Fruit fly (Drosophila melanogaster) whole organism, embryonic: ENCODE results near the gene simj.

Experiments
- Awh ChIP-seq: fragments of 200-800 bp; sonication (Bioruptor generic); IDR thresholded peaks from 2 replicates; pipeline ENCODE4, ENCODE4 v1.3.6; 2022; ENCODE audit warnings: missing biosample characterization, missing genetic modification characterization
- BtbVII ChIP-seq: fragments of 200-800 bp; sonication (Bioruptor generic); optimal IDR thresholded peaks from 3 replicates; lab custom pipeline; 2017; ENCODE audit warnings: missing biosample characterization, mild to moderate bottlenecking, missing genetic modification characterization
- Bteb2 ChIP-seq: fragments of 200-800 bp; sonication (Bioruptor generic); optimal IDR thresholded peaks from 2 replicates; lab custom pipeline; 2016; ENCODE audit warnings: missing biosample characterization, missing genetic modification characterization
- CG10321 ChIP-seq: fragments of 200-800 bp; sonication (Bioruptor generic); IDR thresholded peaks from 2 replicates; pipeline ENCODE4 v1.3.6; 2022; ENCODE audit warnings: missing biosample characterization, missing genetic modification characterization
- CG10543 ChIP-seq: fragments of 200-800 bp; sonication (Bioruptor generic); optimal IDR thresholded peaks from 3 replicates; lab custom pipeline; 2017; ENCODE audit warnings: missing biosample characterization, mild to moderate bottlenecking, missing genetic modification characterization, moderate library complexity
- CG11695 ChIP-seq: fragments of 200-800 bp; sonication (Bioruptor generic); IDR thresholded peaks from 3 replicates; pipeline ENCODE4 v1.3.6; 2022; ENCODE audit warnings: missing biosample characterization, missing genetic modification characterization
- CG11696 ChIP-seq: fragments of 200-800 bp; sonication (Bioruptor generic); IDR thresholded peaks from 2 replicates; pipeline ENCODE4 v1.3.6; 2022; ENCODE audit warnings: missing biosample characterization, missing genetic modification characterization
- CG12659 ChIP-seq: fragments of 200-800 bp; sonication (Bioruptor generic); optimal IDR thresholded peaks from 3 replicates; lab custom pipeline; 2017; ENCODE audit warnings: mild to moderate bottlenecking, missing biosample characterization, missing genetic modification reagents, missing genetic modification characterization
- CG13424 ChIP-seq: fragments of 200-800 bp; sonication (Bioruptor generic); optimal IDR thresholded peaks from 2 replicates; lab custom pipeline; 2019; ENCODE audit warnings: missing biosample characterization, mild to moderate bottlenecking, missing genetic modification characterization, moderate library complexity
- CG15514 ChIP-seq: fragments of 200-800 bp; sonication (Bioruptor generic); optimal IDR thresholded peaks from 3 replicates; lab custom pipeline; 2017; ENCODE audit warnings: missing biosample characterization, missing genetic modification characterization, mild to moderate bottlenecking, moderate library complexity, missing genetic modification reagents
- CG1602 ChIP-seq: fragments of 200-800 bp; sonication (Bioruptor generic); optimal IDR thresholded peaks from 3 replicates; lab custom pipeline; 2016; ENCODE audit warnings: missing biosample characterization, missing genetic modification characterization
- CG16779 ChIP-seq: fragments of 200-800 bp; sonication (Bioruptor generic); IDR thresholded peaks from 2 replicates; pipeline ENCODE4 v1.3.6; 2022; ENCODE audit warnings: missing biosample characterization, missing genetic modification characterization
- CG16863 ChIP-seq: fragments of 200-800 bp; sonication (Bioruptor generic); optimal IDR thresholded peaks from 3 replicates; lab custom pipeline; 2016; ENCODE audit warnings: missing biosample characterization, missing genetic modification characterization
- CG17568 ChIP-seq: fragments of 200-800 bp; sonication (Bioruptor generic); optimal IDR thresholded peaks from 2 replicates; lab custom pipeline; 2018; ENCODE audit warnings: missing biosample characterization, mild to moderate bottlenecking, missing genetic modification characterization, moderate library complexity
- CG18262 ChIP-seq: fragments of 200-800 bp; optimal IDR thresholded peaks from 3 replicates; lab custom pipeline; 2019; ENCODE audit warnings: missing biosample characterization, mild to moderate bottlenecking, missing genetic modification characterization, moderate library complexity
- CG30403 ChIP-seq: fragments of 200-800 bp; sonication (Bioruptor generic); optimal IDR thresholded peaks from 3 replicates; lab custom pipeline; 2016; ENCODE audit warnings: missing biosample characterization, missing genetic modification characterization
- CG3281 ChIP-seq: fragments of 200-800 bp; sonication (Bioruptor generic); optimal IDR thresholded peaks from 3 replicates; lab custom pipeline; 2017; ENCODE audit warnings: missing biosample characterization, mild to moderate bottlenecking, missing genetic modification characterization
- CG3847 ChIP-seq: fragments of 200-800 bp; sonication (Bioruptor generic); IDR thresholded peaks from 2 replicates; pipeline ENCODE4 v1.3.6; 2022; ENCODE audit warnings: missing biosample characterization, missing genetic modification characterization
- CG4360 ChIP-seq: fragments of 200-800 bp; sonication (Bioruptor generic); IDR thresholded peaks from 2 replicates; pipeline ENCODE4 v1.3.6; 2022; ENCODE audit warnings: missing biosample characterization, missing genetic modification characterization
- CG4617 ChIP-seq: fragments of 200-800 bp; sonication (Bioruptor generic); optimal IDR thresholded peaks from 3 replicates; lab custom pipeline; 2016; ENCODE audit warnings: missing biosample characterization, missing genetic modification characterization, borderline replicate concordance
- CG4707 ChIP-seq: fragments of 200-800 bp; sonication (Bioruptor generic); optimal IDR thresholded peaks from 2 replicates; lab custom pipeline; 2018; ENCODE audit warnings: missing biosample characterization, mild to moderate bottlenecking, missing genetic modification characterization, moderate library complexity
- CG6854 ChIP-seq: fragments of 200-800 bp; sonication (Bioruptor generic); optimal IDR thresholded peaks from 3 replicates; lab custom pipeline; 2017; ENCODE audit warnings: missing biosample characterization, mild to moderate bottlenecking, missing genetic modification characterization
- CG7987 ChIP-seq: fragments of 200-800 bp; sonication (Bioruptor generic); optimal IDR thresholded peaks from 2 replicates; lab custom pipeline; 2018; ENCODE audit warnings: missing biosample characterization, mild to moderate bottlenecking, missing genetic modification characterization, moderate library complexity
- CG8924 ChIP-seq: fragments of 200-800 bp; optimal IDR thresholded peaks from 3 replicates; lab custom pipeline; 2019; ENCODE audit warnings: missing biosample characterization, mild to moderate bottlenecking, missing genetic modification characterization, moderate library complexity
- CG9727 ChIP-seq: fragments of 200-800 bp; sonication (Bioruptor generic); optimal IDR thresholded peaks from 3 replicates; lab custom pipeline; 2017; ENCODE audit warnings: missing biosample characterization, mild to moderate bottlenecking, missing genetic modification characterization
- Dip3 ChIP-seq: fragments of 200-800 bp; sonication (Bioruptor generic); optimal IDR thresholded peaks from 3 replicates; lab custom pipeline; 2016; ENCODE audit warnings: missing biosample characterization, missing genetic modification characterization
- Eip74EF ChIP-seq, 2 experiments: fragments of 200-800 bp in 1 of 2; fragments of >200 bp in 1 of 2; sonication (Bioruptor generic) in 1 of 2; optimal IDR thresholded peaks; 2 replicates each; lab custom pipeline; 2017 to 2019; ENCODE audit warnings: missing biosample characterization in 2 of 2, missing genetic modification characterization in 2 of 2, mild to moderate bottlenecking in 1 of 2, moderate library complexity in 1 of 2
- HLH54F ChIP-seq: fragments of 200-800 bp; sonication (Bioruptor generic); optimal IDR thresholded peaks from 3 replicates; lab custom pipeline; 2016; ENCODE audit warnings: missing biosample characterization, missing genetic modification characterization
- Hmr ChIP-seq: fragments of 200-800 bp; sonication (Bioruptor generic); optimal IDR thresholded peaks from 3 replicates; lab custom pipeline; 2017; ENCODE audit warnings: mild to moderate bottlenecking, missing biosample characterization, missing genetic modification reagents, missing genetic modification characterization
- Hr51 ChIP-seq, 2 experiments: fragments of 200-800 bp; sonication (Bioruptor generic); optimal IDR thresholded peaks; 2 replicates in 1 of 2; 3 replicates in 1 of 2; lab custom pipeline; 2016 to 2018; ENCODE audit warnings: missing biosample characterization in 2 of 2, missing genetic modification characterization in 2 of 2, mild to moderate bottlenecking in 1 of 2, moderate library complexity in 1 of 2
- Med ChIP-seq: fragments of 200-800 bp; sonication (Bioruptor generic); peaks from one replicate; lab custom pipeline; 2016; ENCODE audit warnings: missing biosample characterization, missing genetic modification characterization, mild to moderate bottlenecking, inconsistent platforms, moderate library complexity
- NK7.1 ChIP-seq: fragments of 200-800 bp; sonication (Bioruptor generic); optimal IDR thresholded peaks from 3 replicates; lab custom pipeline; 2016; ENCODE audit warnings: missing biosample characterization, missing genetic modification characterization
- Nf-YC ChIP-seq: fragments of 200-800 bp; optimal IDR thresholded peaks from 3 replicates; lab custom pipeline; 2019; ENCODE audit warnings: missing biosample characterization, mild to moderate bottlenecking, missing genetic modification characterization, moderate library complexity
- Rfx ChIP-seq: fragments of 200-800 bp; sonication (Bioruptor generic); IDR thresholded peaks from 2 replicates; pipeline ENCODE4 v1.3.6; 2022; ENCODE audit warnings: missing biosample characterization, missing genetic modification characterization
- Sox102F ChIP-seq: fragments of 200-800 bp; sonication (Bioruptor generic); optimal IDR thresholded peaks from 2 replicates; lab custom pipeline; 2018; ENCODE audit warnings: missing biosample characterization, mild to moderate bottlenecking, missing genetic modification characterization, moderate library complexity
- ab ChIP-seq: fragments of 200-800 bp; sonication (Bioruptor generic); optimal IDR thresholded peaks from 2 replicates; lab custom pipeline; 2016; ENCODE audit warnings: missing biosample characterization, missing genetic modification characterization
- cg ChIP-seq: fragments of 200-800 bp; sonication (Bioruptor generic); optimal IDR thresholded peaks from 3 replicates; lab custom pipeline; 2019; ENCODE audit warnings: missing biosample characterization, mild to moderate bottlenecking, missing genetic modification characterization, moderate library complexity
- ewg ChIP-seq: fragments of 200-800 bp; sonication (Bioruptor generic); optimal IDR thresholded peaks from 3 replicates; lab custom pipeline; 2017; ENCODE audit warnings: mild to moderate bottlenecking, missing biosample characterization, missing genetic modification reagents, missing genetic modification characterization
- fd102C ChIP-seq: fragments of 200-800 bp; sonication (Bioruptor generic); optimal IDR thresholded peaks from 2 replicates; lab custom pipeline; 2018; ENCODE audit warnings: missing biosample characterization, mild to moderate bottlenecking, missing genetic modification characterization, moderate library complexity
- gce ChIP-seq: fragments of 200-800 bp; sonication (Bioruptor generic); IDR thresholded peaks from 3 replicates; pipeline ENCODE4 v1.3.6; 2022; ENCODE audit warnings: missing biosample characterization, missing genetic modification characterization
- hbn ChIP-seq: fragments of 200-800 bp; sonication (Bioruptor generic); IDR thresholded peaks from 2 replicates; pipeline ENCODE4 v1.3.6; 2022; ENCODE audit warnings: missing biosample characterization, missing genetic modification characterization; ENCODE audit not compliant: partially characterized antibody
- lilli ChIP-seq: fragments of 200-800 bp; sonication (Bioruptor generic); optimal IDR thresholded peaks from 3 replicates; lab custom pipeline; 2016; ENCODE audit warnings: missing biosample characterization, missing genetic modification characterization
- luna ChIP-seq: fragments of 200-800 bp; sonication (Bioruptor generic); optimal IDR thresholded peaks from 2 replicates; lab custom pipeline; 2016; ENCODE audit warnings: missing biosample characterization, missing genetic modification characterization
- pho ChIP-seq: fragments of 200-800 bp; sonication (Bioruptor generic); optimal IDR thresholded peaks from 2 replicates; lab custom pipeline; 2016; ENCODE audit warnings: missing biosample characterization, missing genetic modification characterization
- sc ChIP-seq, 3 experiments: fragments of >200 bp in 2 of 3; fragments of 200-800 bp in 1 of 3; sonication (Bioruptor generic) in 1 of 3; optimal IDR thresholded peaks; 2 replicates in 2 of 3; 3 replicates in 1 of 3; lab custom pipeline; 2017; ENCODE audit warnings: mild to moderate bottlenecking in 1 of 3, missing biosample characterization in 1 of 3, missing genetic modification characterization in 1 of 3, missing genetic modification reagents in 1 of 3
- sob ChIP-seq: fragments of 200-800 bp; sonication (Bioruptor generic); IDR thresholded peaks from 2 replicates; pipeline ENCODE4 v1.3.6; 2022; ENCODE audit warnings: missing biosample characterization, missing genetic modification characterization
- sqz ChIP-seq: fragments of 200-800 bp; sonication (Bioruptor generic); optimal IDR thresholded peaks from 3 replicates; lab custom pipeline; 2018; ENCODE audit warnings: missing biosample characterization, mild to moderate bottlenecking, missing genetic modification characterization
- stc ChIP-seq: fragments of 200-800 bp; sonication (Bioruptor generic); IDR thresholded peaks from 2 replicates; pipeline ENCODE4 v1.3.6; 2022; ENCODE audit warnings: missing biosample characterization, missing genetic modification characterization
- sug ChIP-seq: fragments of 200-800 bp; optimal IDR thresholded peaks from 2 replicates; lab custom pipeline; 2019; ENCODE audit warnings: missing biosample characterization, mild to moderate bottlenecking, missing genetic modification characterization, moderate library complexity

simj gene

dm6 chr3L:10679711-10680154 lies 15.2 kb downstream of the simj start (continued):
- no peak for TF ChIP-seq fd102C (GFP tag; lab: Kevin White, UChicago)
- peak; percentile 24 for TF ChIP-seq lilli (GFP tag; lab: Kevin White, UChicago)
- peak; percentile 47 for TF ChIP-seq sqz (GFP tag; lab: Kevin White, UChicago)
- TF ChIP-seq gce: no peak
- peak; percentile 75 for TF ChIP-seq Med (GFP tag; lab: Kevin White, UChicago)
- TF ChIP-seq Hmr (GFP tag; lab: Kevin White, UChicago): peak; percentile 55
- TF ChIP-seq CG15514 (GFP tag; lab: Kevin White, UChicago): peak; percentile 6
- peak in 1 of 2 experiments; percentile 31 for TF ChIP-seq Hr51 (GFP tag; optimal IDR thresholded peaks at IDR 0.05; lab: Kevin White, UChicago)
- peak; percentile 2 for TF ChIP-seq CG16863 (GFP tag; lab: Kevin White, UChicago)
- 0 out of 2 replicates have a peak, but pooled peaks have one; percentile 37 for TF ChIP-seq sob
- no peak for TF ChIP-seq HLH54F (GFP tag; lab: Kevin White, UChicago)
- TF ChIP-seq ewg (GFP tag; lab: Kevin White, UChicago): no peak
- no peak for TF ChIP-seq CG10321 (GFP tag; lab: Robert Waterston, UW)
- TF ChIP-seq CG18262: peak; percentile 13
- TF ChIP-seq Bteb2 (GFP tag; lab: Kevin White, UChicago): peak; percentile 2
- TF ChIP-seq hbn (GFP tag; lab: Robert Waterston, UW): no peak
- TF ChIP-seq NK7.1 (GFP tag; lab: Kevin White, UChicago): no peak
- peak; percentile 54; the same call in 1 of the 2 replicates for TF ChIP-seq CG11696 (GFP tag; lab: Robert Waterston, UW)
- TF ChIP-seq cg (GFP tag; lab: Kevin White, UChicago): no peak
- peak; percentile 53 for TF ChIP-seq CG3281 (GFP tag; lab: Kevin White, UChicago)
- TF ChIP-seq CG7987 (GFP tag; lab: Kevin White, UChicago): peak; percentile 37
- TF ChIP-seq Rfx: 0 out of 2 replicates have a peak, but pooled peaks have one; percentile 43
- TF ChIP-seq CG12659 (GFP tag; lab: Kevin White, UChicago): peak; percentile 50
- TF ChIP-seq CG17568 (GFP tag; lab: Kevin White, UChicago): peak; percentile 32
- TF ChIP-seq pho (GFP tag; lab: Kevin White, UChicago): no peak
- 0 out of 2 replicates have a peak, but pooled peaks have one; percentile 10 for TF ChIP-seq stc (GFP tag; lab: Robert Waterston, UW)
- no peak for TF ChIP-seq sc (optimal IDR thresholded peaks at IDR 0.05; lab: Kevin White, UChicago)
- TF ChIP-seq sc (GFP tag; optimal IDR thresholded peaks at IDR 0.05; lab: Kevin White, UChicago): no peak
- peak; percentile 54 for TF ChIP-seq BtbVII (GFP tag; lab: Kevin White, UChicago)
- peak; percentile 8 for TF ChIP-seq CG13424 (tag; lab: Kevin White, UChicago)
- peak; percentile 49 for TF ChIP-seq Sox102F (GFP tag; lab: Kevin White, UChicago)
- peak; percentile 40; the same call in 1 of the 3 replicates for TF ChIP-seq CG11695 (GFP tag; lab: Robert Waterston, UW)
- peak; percentile 62 for TF ChIP-seq CG10543 (GFP tag; lab: Kevin White, UChicago)
- no peak for TF ChIP-seq CG6854 (GFP tag; lab: Kevin White, UChicago)
- peak in 1 of 2 experiments; percentile 36 for TF ChIP-seq Eip74EF (GFP tag; optimal IDR thresholded peaks at IDR 0.05; lab: Kevin White, UChicago)
- TF ChIP-seq Dip3 (GFP tag; lab: Kevin White, UChicago): no peak
- TF ChIP-seq ab: no peak
- TF ChIP-seq CG16779: no peak
- no peak for TF ChIP-seq CG3847 (GFP tag; lab: Robert Waterston, UW)
- TF ChIP-seq CG9727: peak; percentile 36
- peak; percentile 59 for TF ChIP-seq sug (tag; lab: Kevin White, UChicago)
- no peak for TF ChIP-seq Nf-YC (tag; lab: Kevin White, UChicago)
- no peak for TF ChIP-seq CG8924 (tag; lab: Kevin White, UChicago)
- no peak for TF ChIP-seq CG4617 (GFP tag; lab: Kevin White, UChicago)
- TF ChIP-seq CG1602 (GFP tag; lab: Kevin White, UChicago): no peak
- peak; percentile 2 for TF ChIP-seq CG4707 (GFP tag; lab: Kevin White, UChicago)
- peak; percentile 8 for TF ChIP-seq CG30403
- peak; percentile 12 for TF ChIP-seq luna (GFP tag; lab: Kevin White, UChicago)
- peak; percentile 21; the same call in 1 of the 2 replicates for TF ChIP-seq Awh
- TF ChIP-seq CG4360 (GFP tag; lab: Robert Waterston, UW): peak; percentile 73
